Fruit fly (Drosophila melanogaster) whole organism, adult: ENCODE data around the gene Sym.

ENCODE experiments used
- CG11617 ChIP-seq: fragments of 200-800 bp; sonication (Bioruptor generic); optimal IDR thresholded peaks from 2 replicates; lab custom pipeline; 2017; ENCODE audit warnings: mild to moderate bottlenecking, missing biosample characterization, missing genetic modification reagents, missing genetic modification characterization
- CG12768 ChIP-seq: fragments of 200-800 bp; sonication (Bioruptor generic); optimal IDR thresholded peaks from 2 replicates; lab custom pipeline; 2017; ENCODE audit warnings: missing biosample characterization, missing genetic modification characterization, mild to moderate bottlenecking, moderate library complexity, missing genetic modification reagents
- CG14711 ChIP-seq: fragments of 200-800 bp; sonication (Bioruptor generic); optimal IDR thresholded peaks from 2 replicates; lab custom pipeline; 2018; ENCODE audit warnings: missing biosample characterization, mild to moderate bottlenecking, missing genetic modification characterization, moderate library complexity
- CG1620 ChIP-seq: fragments of 200-800 bp; sonication (Bioruptor generic); optimal IDR thresholded peaks from 2 replicates; lab custom pipeline; 2016; ENCODE audit warnings: missing biosample characterization, missing genetic modification characterization
- CG33017 ChIP-seq: fragments of 200-800 bp; sonication (Bioruptor generic); optimal IDR thresholded peaks from 2 replicates; lab custom pipeline; 2018; ENCODE audit warnings: missing biosample characterization, mild to moderate bottlenecking, missing genetic modification characterization, moderate library complexity
- CG5204 ChIP-seq: fragments of 200-800 bp; sonication (Bioruptor generic); optimal IDR thresholded peaks from 2 replicates; lab custom pipeline; 2016; ENCODE audit warnings: missing biosample characterization, missing genetic modification characterization
- CG7045 ChIP-seq: fragments of 200-800 bp; sonication (Bioruptor generic); optimal IDR thresholded peaks from 2 replicates; lab custom pipeline; 2017; ENCODE audit warnings: missing biosample characterization, mild to moderate bottlenecking, missing genetic modification characterization
- CG7101 ChIP-seq: fragments of 200-800 bp; sonication (Bioruptor generic); optimal IDR thresholded peaks from 2 replicates; lab custom pipeline; 2018; ENCODE audit warnings: missing biosample characterization, mild to moderate bottlenecking, missing genetic modification characterization, moderate library complexity
- Clk ChIP-seq: fragments of 200-800 bp; sonication (Bioruptor generic); optimal IDR thresholded peaks from 2 replicates; lab custom pipeline; 2017; ENCODE audit warnings: missing biosample characterization, missing genetic modification characterization
- Crg-1 ChIP-seq: fragments of 200-800 bp; sonication (Bioruptor generic); optimal IDR thresholded peaks from 2 replicates; lab custom pipeline; 2016; ENCODE audit warnings: missing biosample characterization, missing genetic modification characterization
- Hr96 ChIP-seq: fragments of 200-800 bp; sonication (Bioruptor generic); optimal IDR thresholded peaks from 2 replicates; lab custom pipeline; 2016; ENCODE audit warnings: missing biosample characterization, missing genetic modification characterization
- Mnt ChIP-seq: fragments of 200-800 bp; sonication (Bioruptor generic); optimal IDR thresholded peaks from 2 replicates; lab custom pipeline; 2016; ENCODE audit warnings: missing biosample characterization, mild to moderate bottlenecking, missing genetic modification characterization
- bab1 ChIP-seq: fragments of 200-800 bp; sonication (Bioruptor generic); optimal IDR thresholded peaks from 3 replicates; lab custom pipeline; 2019; ENCODE audit warnings: missing biosample characterization, mild to moderate bottlenecking, missing genetic modification characterization, moderate library complexity
- cic ChIP-seq: fragments of 200-800 bp; sonication (Bioruptor generic); optimal IDR thresholded peaks from 2 replicates; lab custom pipeline; 2017; ENCODE audit warnings: missing biosample characterization, mild to moderate bottlenecking, missing genetic modification characterization, moderate library complexity
- cnc ChIP-seq, 2 experiments: fragments of >200 bp; optimal IDR thresholded peaks; 2 replicates each; lab custom pipeline; 2017
- kay ChIP-seq: fragments of 200-800 bp; sonication (Bioruptor generic); peaks from one replicate; lab custom pipeline; 2016; ENCODE audit warnings: missing biosample characterization, missing genetic modification characterization, borderline replicate concordance
- ovo ChIP-seq: fragments of 200-800 bp; sonication (Bioruptor generic); optimal IDR thresholded peaks from 2 replicates; lab custom pipeline; 2016; ENCODE audit warnings: missing biosample characterization, missing genetic modification characterization
- pad ChIP-seq: fragments of 200-800 bp; sonication (Bioruptor generic); optimal IDR thresholded peaks from 3 replicates; lab custom pipeline; 2017; ENCODE audit warnings: missing biosample characterization, missing genetic modification characterization, mild to moderate bottlenecking, moderate library complexity, missing genetic modification reagents
- tj ChIP-seq: fragments of 200-800 bp; sonication (Bioruptor generic); optimal IDR thresholded peaks from 3 replicates; lab custom pipeline; 2017; ENCODE audit warnings: missing biosample characterization, mild to moderate bottlenecking, missing genetic modification characterization, moderate library complexity
- toe ChIP-seq: fragments of 200-800 bp; sonication (Bioruptor generic); optimal IDR thresholded peaks from 2 replicates; lab custom pipeline; 2016; ENCODE audit warnings: missing biosample characterization, missing genetic modification characterization

Gene Sym

DNA sequence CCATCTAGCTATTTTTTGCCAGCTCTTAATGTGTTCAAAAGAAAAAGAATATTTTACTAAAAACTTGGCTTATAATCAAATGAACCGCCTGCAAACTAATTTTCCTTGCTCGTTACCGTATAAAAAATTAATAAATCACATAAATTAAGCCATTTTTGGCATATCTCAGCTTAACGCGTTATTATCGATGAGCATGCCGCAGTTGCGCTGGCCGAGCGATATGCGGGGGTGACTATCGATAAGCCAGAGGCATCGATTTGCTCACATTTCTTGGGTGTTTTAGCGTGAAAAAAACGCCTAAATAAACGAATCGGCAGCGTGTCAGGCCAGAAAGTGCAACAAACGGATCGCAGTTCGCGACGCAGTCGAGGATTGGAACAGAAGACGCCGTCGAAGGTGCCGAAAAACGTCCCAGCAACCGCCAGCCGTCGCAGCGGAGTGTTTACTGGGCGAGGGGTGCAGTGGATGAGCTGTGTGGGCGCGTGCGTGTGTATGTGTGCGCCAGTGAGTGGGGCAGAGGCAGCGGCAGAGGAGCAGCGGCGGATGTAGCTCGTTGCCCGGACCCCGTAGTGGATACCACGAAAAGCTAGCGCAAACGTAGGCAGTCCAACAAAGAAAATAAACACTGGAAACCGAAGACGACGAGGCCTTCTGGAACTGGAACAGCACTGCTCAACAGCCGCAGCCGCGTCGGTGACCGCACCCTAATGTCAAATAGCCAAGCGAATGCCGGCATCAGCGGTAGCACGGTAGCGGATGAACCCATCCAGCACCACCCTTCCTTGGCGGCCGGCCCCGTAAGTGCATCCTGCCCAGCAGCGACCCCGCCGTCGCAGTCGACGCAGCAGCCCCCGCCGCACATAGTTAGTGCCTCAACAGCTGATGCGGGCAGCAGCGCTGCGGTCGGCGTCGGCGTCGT is at the start of gene Sym, which contains the start of gene Madm:
Gene Sym (minus strand): TSS at position 199 of the 919 bp plus-strand sequence.
Gene Madm (plus strand): TSS at position 233 of the 919 bp plus-strand sequence.
- TF ChIP-seq Hr96 (peak; percentile 51), kay (GFP tag; lab: Kevin White, UChicago) (no peak), CG7101 (tag; lab: Kevin White, UChicago) (peak; percentile 19), CG33017 (tag; lab: Kevin White, UChicago) (no peak), CG11617 (GFP tag; lab: Kevin White, UChicago) (peak; percentile 34), ovo (GFP tag; lab: Kevin White, UChicago) (peak; percentile 15), tj (GFP tag; lab: Kevin White, UChicago) (peak; percentile 42), CG5204 (GFP tag; lab: Kevin White, UChicago) (peak; percentile 15), toe (no peak), CG1620 (GFP tag; lab: Kevin White, UChicago) (peak; percentile 40), Crg-1 (GFP tag; lab: Kevin White, UChicago) (peak; percentile 3), CG7045 (GFP tag; lab: Kevin White, UChicago) (no peak), CG14711 (tag; lab: Kevin White, UChicago) (peak; percentile 11), pad (GFP tag; lab: Kevin White, UChicago) (peak; percentile 13), Mnt (GFP tag; lab: Kevin White, UChicago) (peak; percentile 63), bab1 (peak; percentile 41), CG12768 (no peak)

DNA sequence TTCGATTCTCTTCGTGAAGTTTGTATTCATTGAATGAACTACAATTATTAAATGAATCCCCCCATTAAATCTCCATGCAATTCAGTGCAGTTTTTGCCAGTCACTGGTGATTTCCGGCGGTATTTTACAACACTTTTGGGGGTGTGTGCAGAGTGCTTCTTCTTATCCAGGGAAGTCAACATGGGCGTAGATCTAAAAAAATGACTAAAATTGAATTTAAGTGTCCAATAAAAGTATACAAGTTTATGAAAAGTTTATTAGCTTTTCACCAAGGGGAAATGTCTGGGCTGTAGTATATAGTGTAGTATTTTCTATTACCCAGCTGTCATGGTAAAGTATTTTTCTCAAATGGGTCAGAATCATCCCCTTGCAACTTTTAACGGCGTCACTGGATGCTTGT is 49.2 kb upstream of the Sym start, which contains the start of gene Hpf1:
Gene Hpf1 (plus strand): TSS at position 383 of the 400 bp plus-strand sequence.
- TF ChIP-seq Hr96 (peak; percentile 99), kay (GFP tag; lab: Kevin White, UChicago) (no peak), CG5204 (GFP tag; lab: Kevin White, UChicago) (peak; percentile 99), tj (GFP tag; lab: Kevin White, UChicago) (peak; percentile 88), CG33017 (tag; lab: Kevin White, UChicago) (peak; percentile 99), toe (peak; percentile 99), pad (GFP tag; lab: Kevin White, UChicago) (peak; percentile 93), CG7101 (tag; lab: Kevin White, UChicago) (peak; percentile 99), cnc (optimal IDR thresholded peaks at IDR 0.05; lab: Kevin White, UChicago) (peak; percentile 96 to 98), CG7045 (GFP tag; lab: Kevin White, UChicago) (peak; percentile 99), bab1 (peak; percentile 99), CG1620 (GFP tag; lab: Kevin White, UChicago) (peak; percentile 99), CG11617 (GFP tag; lab: Kevin White, UChicago) (peak; percentile 98), Clk (GFP tag; lab: Kevin White, UChicago) (peak; percentile 96), Crg-1 (GFP tag; lab: Kevin White, UChicago) (peak; percentile 99), cic (GFP tag; lab: Kevin White, UChicago) (peak; percentile 89), CG12768 (peak; percentile 99), CG14711 (tag; lab: Kevin White, UChicago) (peak; percentile 98), Mnt (GFP tag; lab: Kevin White, UChicago) (peak; percentile 96), ovo (GFP tag; lab: Kevin White, UChicago) (peak; percentile 96)

DNA sequence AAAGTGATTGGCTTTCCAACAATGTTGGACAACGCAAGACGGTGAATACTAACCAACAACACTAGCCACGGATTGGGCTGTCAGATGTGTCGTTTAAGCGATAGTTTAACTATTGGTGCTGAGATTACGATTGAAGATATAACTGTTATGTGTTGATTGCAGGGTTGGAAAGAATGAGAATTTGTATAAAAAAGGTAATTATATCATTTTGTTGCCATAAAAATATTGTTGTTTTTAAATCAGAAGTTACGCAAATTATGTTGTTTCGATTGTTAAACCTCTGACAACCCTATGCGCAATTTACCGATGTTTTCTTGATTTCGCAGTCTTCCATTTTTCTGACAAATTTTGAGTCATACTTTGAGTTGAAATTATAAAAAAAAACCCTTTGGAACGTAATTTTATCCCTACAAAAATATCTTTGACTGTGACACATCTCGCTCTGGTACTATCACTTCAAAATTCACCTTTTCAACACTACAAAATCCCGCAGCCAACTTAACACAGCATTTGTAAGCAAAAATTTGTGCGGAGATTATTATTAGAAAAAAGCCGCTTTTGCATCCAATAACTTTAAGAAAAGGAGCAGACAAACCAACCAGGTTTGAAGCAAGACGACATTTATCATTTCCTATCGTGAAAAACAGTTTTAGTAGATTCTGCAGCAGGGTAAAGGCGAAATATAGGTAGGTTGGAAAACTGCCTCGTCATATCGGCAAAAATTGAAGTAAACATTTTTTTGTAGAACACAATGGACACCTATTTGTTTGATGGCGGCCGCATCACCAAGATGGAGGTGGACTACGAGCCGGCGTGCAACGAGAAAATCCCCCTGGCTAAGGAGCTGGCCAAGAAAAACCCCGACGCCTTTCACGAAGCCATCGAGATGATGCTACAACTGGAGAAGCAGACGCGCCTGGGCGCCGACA is 47.0 kb upstream of the Sym start, which contains the start of the genes Hat1 and Rpn5:
Gene Hat1 (minus strand): TSS at position 360 of the 929 bp plus-strand sequence.
Gene Rpn5 (plus strand): TSS at position 469 of the 929 bp plus-strand sequence.
- TF ChIP-seq bab1 (peak; percentile 83), pad (GFP tag; lab: Kevin White, UChicago) (peak; percentile 80), Mnt (GFP tag; lab: Kevin White, UChicago) (peak; percentile 84), CG11617 (GFP tag; lab: Kevin White, UChicago) (peak; percentile 89), cnc (optimal IDR thresholded peaks at IDR 0.05; lab: Kevin White, UChicago) (peak; percentile 98 to 99), CG1620 (GFP tag; lab: Kevin White, UChicago) (peak; percentile 94), Clk (GFP tag; lab: Kevin White, UChicago) (peak; percentile 59), CG14711 (tag; lab: Kevin White, UChicago) (peak; percentile 89), tj (GFP tag; lab: Kevin White, UChicago) (peak; percentile 70), CG7101 (tag; lab: Kevin White, UChicago) (peak; percentile 81), CG5204 (GFP tag; lab: Kevin White, UChicago) (peak; percentile 88), ovo (GFP tag; lab: Kevin White, UChicago) (peak; percentile 67), kay (GFP tag; lab: Kevin White, UChicago) (no peak), CG12768 (peak; percentile 79), CG33017 (tag; lab: Kevin White, UChicago) (peak; percentile 51), Crg-1 (GFP tag; lab: Kevin White, UChicago) (peak; percentile 94), CG7045 (GFP tag; lab: Kevin White, UChicago) (peak; percentile 81), toe (peak; percentile 94), Hr96 (peak; percentile 92), cic (GFP tag; lab: Kevin White, UChicago) (peak; percentile 48)

DNA sequence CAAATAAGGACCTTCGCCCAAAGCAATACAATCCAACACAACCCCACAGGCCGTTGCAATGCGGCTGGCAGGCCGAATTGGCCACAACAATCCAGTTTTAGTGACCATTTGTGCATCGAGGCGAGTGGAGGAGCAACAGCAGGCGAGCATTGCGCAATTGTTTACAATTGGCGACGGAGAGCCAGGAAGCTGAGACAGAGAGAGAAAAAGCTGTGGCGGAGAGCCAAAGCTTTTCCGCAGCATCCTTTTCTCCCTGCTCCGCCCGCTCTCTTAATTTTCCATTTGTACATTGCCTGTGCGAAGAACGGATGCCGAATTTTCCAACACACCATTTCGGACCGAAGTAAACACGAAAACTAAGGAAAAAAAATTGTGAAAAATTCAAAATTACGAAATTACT is 39.2 kb upstream of the Sym start, which contains the start of gene kat-60L1:
Gene kat-60L1 (plus strand): TSS at position 301 of the 400 bp plus-strand sequence.
- TF ChIP-seq Hr96 (no peak), CG33017 (tag; lab: Kevin White, UChicago) (no peak), kay (GFP tag; lab: Kevin White, UChicago) (no peak), CG11617 (GFP tag; lab: Kevin White, UChicago) (no peak), bab1 (no peak), toe (no peak), CG1620 (GFP tag; lab: Kevin White, UChicago) (no peak), CG7045 (GFP tag; lab: Kevin White, UChicago) (no peak), cic (GFP tag; lab: Kevin White, UChicago) (no peak), tj (GFP tag; lab: Kevin White, UChicago) (no peak), cnc (optimal IDR thresholded peaks at IDR 0.05; lab: Kevin White, UChicago) (no peak)
